Worm (Caenorhabditis elegans) whole organism, young adult: Measurements from ENCODE around the gene R10E11.5.

Experiments
- B0019.2 ChIP-seq: fragments of 200-800 bp; sonication (Bioruptor generic); conservative IDR thresholded peaks from 2 replicates; pipeline ENCODE4 v1.3.6; 2022; ENCODE audit warnings: missing genetic modification reagents, missing genetic modification characterization, missing compliant biosample characterization
- D2030.7 ChIP-seq: fragments of 200-800 bp; sonication (Bioruptor generic); IDR thresholded peaks from 2 replicates; pipeline ENCODE4 v1.3.6; 2022; ENCODE audit warnings: missing genetic modification reagents, missing genetic modification characterization, missing compliant biosample characterization
- F23B12.7 ChIP-seq: sonication (generic microtip); optimal IDR thresholded peaks from 2 replicates; lab custom pipeline; 2017; ENCODE audit warnings: missing genetic modification characterization, mild to moderate bottlenecking, missing compliant biosample characterization, antibody characterized with exemption, moderate library complexity; ENCODE audit not compliant: insufficient read depth
- T07F8.4 ChIP-seq: sonication (generic microtip); optimal IDR thresholded peaks from 2 replicates; lab custom pipeline; 2016; ENCODE audit warnings: mild to moderate bottlenecking, missing genetic modification characterization, moderate library complexity, missing compliant biosample characterization
- Y95B8A.8 ChIP-seq: fragments of 200-800 bp; sonication (Bioruptor generic); IDR thresholded peaks from 2 replicates; pipeline ENCODE4 v1.3.6; 2022; ENCODE audit warnings: missing genetic modification reagents, missing genetic modification characterization, missing compliant biosample characterization
- ZK185.1 ChIP-seq: sonication (generic microtip); optimal IDR thresholded peaks from 2 replicates; lab custom pipeline; 2016; ENCODE audit warnings: mild to moderate bottlenecking, missing genetic modification characterization, missing compliant biosample characterization; ENCODE audit not compliant: poor library complexity, severe bottlenecking
- akir-1 ChIP-seq: fragments of 200-800 bp; sonication (Bioruptor generic); optimal IDR thresholded peaks from 2 replicates; lab custom pipeline; 2018; ENCODE audit warnings: mild to moderate bottlenecking, missing genetic modification characterization, moderate library complexity, missing compliant biosample characterization
- ama-1 ChIP-seq, 3 experiments: fragments of 150-350 bp in 1 of 3; sonication (generic microtip) in 2 of 3; optimal IDR thresholded peaks; 2 replicates each; lab custom pipeline; 2014 to 2018; ENCODE audit warnings: missing biosample characterization in 2 of 3, missing genetic modification characterization in 2 of 3, missing genetic modification reagents in 2 of 3
- aptf-2 ChIP-seq: fragments of 200-800 bp; sonication (Bioruptor generic); conservative IDR thresholded peaks from 2 replicates; pipeline ENCODE4 v1.3.6; 2022; ENCODE audit warnings: missing genetic modification reagents, missing genetic modification characterization, missing compliant biosample characterization
- attf-3 ChIP-seq: fragments of 200-800 bp; sonication (Bioruptor generic); conservative IDR thresholded peaks from 2 replicates; pipeline ENCODE4 v1.3.6; 2022; ENCODE audit warnings: missing genetic modification reagents, missing genetic modification characterization, missing compliant biosample characterization
- attf-5 ChIP-seq: fragments of 200-800 bp; sonication (Bioruptor generic); optimal IDR thresholded peaks from 2 replicates; lab custom pipeline; 2018; ENCODE audit warnings: mild to moderate bottlenecking, missing genetic modification characterization, missing compliant biosample characterization
- bed-1 ChIP-seq: fragments of 200-800 bp; sonication (Bioruptor generic); IDR thresholded peaks from 2 replicates; pipeline ENCODE4 v1.3.6; 2022; ENCODE audit warnings: missing genetic modification reagents, missing genetic modification characterization, missing compliant biosample characterization
- ceh-100 ChIP-seq: fragments of 200-800 bp; sonication (Bioruptor generic); IDR thresholded peaks from 2 replicates; pipeline ENCODE4 v1.3.6; 2022; ENCODE audit warnings: missing genetic modification reagents, missing genetic modification characterization, missing compliant biosample characterization
- ceh-27 ChIP-seq: fragments of 200-800 bp; sonication (Bioruptor generic); optimal IDR thresholded peaks from 2 replicates; lab custom pipeline; 2018; ENCODE audit warnings: mild to moderate bottlenecking, missing genetic modification characterization, moderate library complexity, missing compliant biosample characterization
- ceh-40 ChIP-seq: fragments of 200-800 bp; sonication (Bioruptor generic); IDR thresholded peaks from 2 replicates; pipeline ENCODE4 v1.3.6; 2022; ENCODE audit warnings: missing genetic modification characterization, missing compliant biosample characterization
- ceh-58 ChIP-seq: fragments of 200-800 bp; sonication (Bioruptor generic); IDR thresholded peaks from 2 replicates; pipeline ENCODE4 v1.3.6; 2022; ENCODE audit warnings: missing genetic modification characterization, missing compliant biosample characterization
- ceh-91 ChIP-seq: fragments of 200-800 bp; sonication (Bioruptor generic); IDR thresholded peaks from 2 replicates; pipeline ENCODE4 v1.3.6; 2022; ENCODE audit warnings: missing genetic modification reagents, missing genetic modification characterization, missing compliant biosample characterization
- efl-1 ChIP-seq: fragments of 150-350 bp; optimal IDR thresholded peaks from 2 replicates; lab custom pipeline; 2014; ENCODE audit warnings: missing biosample characterization, missing genetic modification reagents, missing genetic modification characterization
- egrh-3 ChIP-seq: fragments of 200-800 bp; sonication (Bioruptor generic); IDR thresholded peaks from 2 replicates; pipeline ENCODE4 v1.3.6; 2022; ENCODE audit warnings: missing genetic modification reagents, missing genetic modification characterization, missing compliant biosample characterization
- ekl-4 ChIP-seq: fragments of 200-800 bp; sonication (Bioruptor generic); IDR thresholded peaks from 2 replicates; pipeline ENCODE4 v1.3.6; 2022; ENCODE audit warnings: missing genetic modification reagents, missing genetic modification characterization, missing compliant biosample characterization
- him-1 ChIP-seq: sonication (generic microtip); optimal IDR thresholded peaks from 2 replicates; lab custom pipeline; 2016; ENCODE audit warnings: missing genotype, missing genetic modification reagents, missing genetic modification characterization, missing compliant biosample characterization
- hlh-12 ChIP-seq: sonication (generic microtip); optimal IDR thresholded peaks from 2 replicates; lab custom pipeline; 2016; ENCODE audit warnings: missing genetic modification characterization, missing compliant biosample characterization
- hmg-1.2 ChIP-seq: fragments of 200-800 bp; sonication (Bioruptor generic); IDR thresholded peaks from 2 replicates; pipeline ENCODE4 v1.3.6; 2022; ENCODE audit warnings: missing genetic modification reagents, missing genetic modification characterization, missing compliant biosample characterization
- hsf-1 ChIP-seq: fragments of 200-800 bp; sonication (Bioruptor generic); IDR thresholded peaks from 2 replicates; pipeline ENCODE4 v1.3.6; 2022; ENCODE audit warnings: missing genetic modification reagents, missing genetic modification characterization, missing compliant biosample characterization
- let-526 ChIP-seq: fragments of 200-800 bp; sonication (Bioruptor generic); IDR thresholded peaks from 2 replicates; pipeline ENCODE4 v1.3.6; 2022; ENCODE audit warnings: missing genetic modification reagents, missing genetic modification characterization, missing compliant biosample characterization
- lin-26 ChIP-seq: fragments of 200-800 bp; sonication (Bioruptor generic); IDR thresholded peaks from 2 replicates; pipeline ENCODE4 v1.3.6; 2022; ENCODE audit warnings: missing genetic modification reagents, missing genetic modification characterization, missing compliant biosample characterization
- lin-35 ChIP-seq, 3 experiments: fragments of 150-350 bp in 2 of 3; sonication (generic microtip) in 1 of 3; optimal IDR thresholded peaks; 2 replicates each; lab custom pipeline; 2014 to 2018; ENCODE audit warnings: missing biosample characterization in 3 of 3, missing genetic modification characterization in 3 of 3, missing genetic modification reagents in 3 of 3
- lir-1 ChIP-seq: fragments of 200-800 bp; sonication (Bioruptor generic); conservative IDR thresholded peaks from 2 replicates; pipeline ENCODE4 v1.3.6; 2022; ENCODE audit warnings: missing genetic modification reagents, missing genetic modification characterization, missing compliant biosample characterization
- lsl-1 ChIP-seq: fragments of 200-800 bp; sonication (Bioruptor generic); optimal IDR thresholded peaks from 2 replicates; lab custom pipeline; 2018; ENCODE audit warnings: mild to moderate bottlenecking, missing genetic modification characterization, moderate library complexity, missing compliant biosample characterization
- madf-10 ChIP-seq: sonication (generic microtip); optimal IDR thresholded peaks from 2 replicates; lab custom pipeline; 2016; ENCODE audit warnings: mild to moderate bottlenecking, missing genetic modification characterization, missing compliant biosample characterization
- madf-3 ChIP-seq: fragments of 200-800 bp; sonication (Bioruptor generic); IDR thresholded peaks from 2 replicates; pipeline ENCODE4 v1.3.6; 2022; ENCODE audit warnings: missing genetic modification reagents, missing genetic modification characterization, missing compliant biosample characterization
- madf-8 ChIP-seq: fragments of 200-800 bp; sonication (Bioruptor generic); conservative IDR thresholded peaks from 2 replicates; pipeline ENCODE4 v1.3.6; 2022; ENCODE audit warnings: missing genetic modification reagents, missing genetic modification characterization, missing compliant biosample characterization
- mes-4 ChIP-seq: sonication (generic microtip); optimal IDR thresholded peaks from 2 replicates; lab custom pipeline; 2016; ENCODE audit warnings: missing genotype, missing genetic modification characterization, missing compliant biosample characterization
- nfya-1 ChIP-seq: sonication (generic microtip); optimal IDR thresholded peaks from 2 replicates; lab custom pipeline; 2017; ENCODE audit warnings: antibody characterized with exemption, missing compliant biosample characterization, missing genetic modification characterization, borderline replicate concordance; ENCODE audit not compliant: insufficient read depth
- nfya-2 ChIP-seq: fragments of 200-800 bp; sonication (Bioruptor generic); IDR thresholded peaks from 2 replicates; pipeline ENCODE4 v1.3.6; 2022; ENCODE audit warnings: missing genetic modification reagents, missing genetic modification characterization, missing compliant biosample characterization
- nfyb-1 ChIP-seq: fragments of 200-800 bp; sonication (Bioruptor generic); IDR thresholded peaks from 2 replicates; pipeline ENCODE4 v1.3.6; 2022; ENCODE audit warnings: missing genetic modification reagents, missing genetic modification characterization, missing compliant biosample characterization
- nhr-120 ChIP-seq: fragments of 200-800 bp; sonication (Bioruptor generic); IDR thresholded peaks from 2 replicates; pipeline ENCODE4 v1.3.6; 2022; ENCODE audit warnings: missing genetic modification characterization, missing compliant biosample characterization
- nhr-80 ChIP-seq: sonication (generic microtip); optimal IDR thresholded peaks from 2 replicates; lab custom pipeline; 2016; ENCODE audit warnings: missing genetic modification characterization, missing compliant biosample characterization
- snpc-3.4 ChIP-seq: sonication (generic microtip); optimal IDR thresholded peaks from 2 replicates; lab custom pipeline; 2017; ENCODE audit warnings: missing genetic modification characterization, mild to moderate bottlenecking, missing compliant biosample characterization, antibody characterized with exemption, moderate library complexity, missing genotype, missing genetic modification reagents
- tlf-1 ChIP-seq: fragments of 200-800 bp; sonication (Bioruptor generic); optimal IDR thresholded peaks from 2 replicates; lab custom pipeline; 2018; ENCODE audit warnings: mild to moderate bottlenecking, missing genetic modification characterization, missing compliant biosample characterization
- unc-62 ChIP-seq: fragments of 150-350 bp; optimal IDR thresholded peaks from 2 replicates; lab custom pipeline; 2014; ENCODE audit warnings: missing biosample characterization, missing genetic modification reagents, missing genetic modification characterization
- zfh-2 ChIP-seq: fragments of 200-800 bp; sonication (Bioruptor generic); conservative IDR thresholded peaks from 2 replicates; pipeline ENCODE4 v1.3.6; 2022; ENCODE audit warnings: missing genetic modification reagents, missing genetic modification characterization, missing compliant biosample characterization
- ztf-18 ChIP-seq: sonication (generic microtip); optimal IDR thresholded peaks from 2 replicates; lab custom pipeline; 2016; ENCODE audit warnings: missing genotype, mild to moderate bottlenecking, missing genetic modification characterization, missing compliant biosample characterization
- ztf-22 ChIP-seq: fragments of 200-800 bp; sonication (Bioruptor generic); optimal IDR thresholded peaks from 2 replicates; lab custom pipeline; 2018; ENCODE audit warnings: mild to moderate bottlenecking, missing genetic modification characterization, moderate library complexity, missing compliant biosample characterization

The R10E11.5 gene

DNA sequence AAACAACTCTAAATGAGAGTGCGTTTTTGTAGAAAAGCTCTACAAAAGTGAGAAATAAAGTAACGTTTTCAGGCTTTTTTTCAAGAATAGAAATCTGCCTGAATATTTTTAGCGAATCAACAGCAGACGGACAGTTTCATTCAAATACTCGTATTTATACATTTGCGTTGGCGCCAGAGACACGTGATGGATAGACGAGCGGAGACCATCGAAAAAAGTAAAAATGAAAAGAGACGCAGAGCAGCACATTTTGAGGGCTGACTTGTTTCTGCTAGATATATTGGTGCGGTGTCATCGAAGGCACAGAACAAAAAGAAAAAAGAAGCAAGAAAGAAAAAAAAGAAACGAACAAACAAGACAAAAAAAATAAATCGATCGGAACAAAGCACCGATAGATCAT, 36.5 kb upstream of the R10E11.5 start (continued):
- TF ChIP-seq hmg-1.2 (GFP tag; lab: Robert Waterston, UW) (0 out of 2 replicates have a peak, but pooled peaks have one; percentile 25), T07F8.4 (no peak), bed-1 (GFP tag; lab: Robert Waterston, UW) (no peak), ztf-18 (tag; lab: Kevin White, UChicago) (no peak), madf-3 (GFP tag; lab: Robert Waterston, UW) (no peak), tlf-1 (GFP tag; lab: Kevin White, UChicago) (peak; percentile 30), Y95B8A.8 (GFP tag; lab: Robert Waterston, UW) (no peak), ZK185.1 (tag; lab: Kevin White, UChicago) (no peak), hlh-12 (tag; lab: Kevin White, UChicago) (no peak), madf-10 (tag; lab: Kevin White, UChicago) (no peak), unc-62 (GFP tag; lab: Kevin White, UChicago) (no peak), akir-1 (GFP tag; lab: Kevin White, UChicago) (no peak), nhr-80 (tag; lab: Kevin White, UChicago) (peak; percentile 11), ama-1 (optimal IDR thresholded peaks at IDR 0.05; lab: Kevin White, UChicago) (peak; percentile 79), ama-1 (GFP tag; optimal IDR thresholded peaks at IDR 0.05; lab: Kevin White, UChicago) (no peak), ceh-58 (GFP tag; lab: Robert Waterston, UW) (no peak), lsl-1 (GFP tag; lab: Kevin White, UChicago) (no peak), nhr-120 (GFP tag; lab: Robert Waterston, UW) (no peak), ceh-100 (GFP tag; lab: Robert Waterston, UW) (no peak), let-526 (peak; percentile 57; the same call in 1 of the 2 replicates), madf-8 (GFP tag; lab: Robert Waterston, UW) (no peak), mes-4 (tag; lab: Kevin White, UChicago) (no peak), nfya-2 (GFP tag; lab: Robert Waterston, UW) (no peak), attf-5 (GFP tag; lab: Kevin White, UChicago) (peak; percentile 73), lin-35 (GFP tag; optimal IDR thresholded peaks at IDR 0.05; lab: Kevin White, UChicago) (peak in 1 of 3 experiments; percentile 44), ekl-4 (GFP tag; lab: Robert Waterston, UW) (0 out of 2 replicates have a peak, but pooled peaks have one; percentile 35), F23B12.7 (tag; lab: Kevin White, UChicago) (no peak)

DNA sequence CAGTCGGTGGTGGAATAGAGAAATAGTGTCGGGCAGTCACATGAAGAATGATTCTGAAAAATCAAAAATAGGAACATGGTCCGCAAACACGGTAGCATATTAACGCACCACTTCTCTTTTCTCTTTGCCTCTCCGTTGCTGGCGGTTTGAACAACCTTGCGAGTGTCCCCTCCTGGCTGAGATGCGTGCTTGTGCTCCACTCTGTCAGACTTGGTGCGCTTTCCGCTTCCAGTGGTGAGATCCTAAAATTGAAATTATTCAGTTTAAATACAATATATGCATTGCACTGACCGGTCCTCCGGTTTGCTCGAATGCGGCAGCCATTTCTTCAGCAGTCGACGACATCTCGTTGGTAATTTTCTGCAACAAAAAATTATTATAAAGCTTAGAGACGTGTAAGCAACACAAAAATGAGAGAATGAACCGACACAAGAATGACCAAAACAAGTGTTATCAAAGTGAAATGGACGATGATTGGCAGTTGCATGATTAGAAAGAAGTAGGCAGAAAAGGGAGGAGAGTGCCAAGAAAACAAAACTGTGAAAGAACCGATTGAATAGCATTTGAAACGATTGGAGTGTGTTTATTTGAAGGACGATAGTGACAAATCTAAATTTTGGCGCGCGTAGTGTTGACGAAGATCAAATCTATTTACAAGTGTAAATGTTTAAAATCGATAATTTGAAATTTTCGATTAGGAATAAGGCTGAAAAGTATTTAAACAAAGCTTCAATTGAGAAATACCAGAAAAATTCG, 35.8 kb upstream of the R10E11.5 start, which contains the start of gene ZK632.9:
Gene ZK632.9, minus strand, starts transcription at position 360 of the 756 bp plus-strand sequence.
- TF ChIP-seq snpc-3.4 (tag; lab: Kevin White, UChicago) (peak; percentile 26), attf-3 (GFP tag; lab: Robert Waterston, UW) (no peak), hmg-1.2 (GFP tag; lab: Robert Waterston, UW) (peak; percentile 27), lir-1 (no peak), lin-26 (GFP tag; lab: Robert Waterston, UW) (no peak), ama-1 (optimal IDR thresholded peaks at IDR 0.05; lab: Kevin White, UChicago) (peak; percentile 70), ama-1 (GFP tag; optimal IDR thresholded peaks at IDR 0.05; lab: Kevin White, UChicago) (no peak), nfyb-1 (GFP tag; lab: Robert Waterston, UW) (no peak), nfya-1 (no peak), ceh-27 (GFP tag; lab: Kevin White, UChicago) (no peak), ceh-100 (GFP tag; lab: Robert Waterston, UW) (no peak), egrh-3 (no peak), zfh-2 (GFP tag; lab: Robert Waterston, UW) (peak; percentile 75), ceh-40 (GFP tag; lab: Robert Waterston, UW) (no peak), B0019.2 (GFP tag; lab: Robert Waterston, UW) (0 out of 2 replicates have a peak, but pooled peaks have one; percentile 6), efl-1 (GFP tag; lab: Kevin White, UChicago) (peak; percentile 74), nhr-120 (GFP tag; lab: Robert Waterston, UW) (no peak), madf-10 (tag; lab: Kevin White, UChicago) (no peak), madf-8 (GFP tag; lab: Robert Waterston, UW) (peak; percentile 38; the same call in 1 of the 2 replicates), D2030.7 (GFP tag; lab: Robert Waterston, UW) (0 out of 2 replicates have a peak, but pooled peaks have one; percentile 24), ztf-22 (GFP tag; lab: Kevin White, UChicago) (no peak), nhr-80 (tag; lab: Kevin White, UChicago) (peak; percentile 60), aptf-2 (GFP tag; lab: Robert Waterston, UW) (no peak), ceh-91 (GFP tag; lab: Robert Waterston, UW) (0 out of 2 replicates have a peak, but pooled peaks have one; percentile 10), hsf-1 (no peak), him-1 (tag; lab: Kevin White, UChicago) (no peak)
